Fruit fly (Drosophila melanogaster): Measurements from ENCODE around the gene maca.

maca gene

DNA sequence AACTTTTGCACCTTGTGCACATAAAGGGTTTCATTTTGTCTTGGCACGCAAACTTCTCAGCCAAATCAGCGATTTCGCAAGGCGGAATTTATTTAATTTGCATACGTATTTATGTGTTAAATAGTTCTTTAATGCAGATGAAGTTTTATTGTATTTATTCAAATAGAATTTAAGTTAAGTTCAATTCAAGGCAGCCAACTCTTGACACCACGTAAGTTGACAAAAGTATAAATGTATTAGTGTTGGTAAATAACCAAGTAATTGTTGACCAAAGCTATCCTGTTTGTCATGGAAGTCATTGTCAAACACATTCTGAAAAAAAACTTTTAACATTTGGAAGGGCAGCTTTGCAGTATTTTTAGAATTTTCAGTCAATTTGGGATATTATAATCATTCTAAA is at the start of gene maca:
Gene maca, plus strand, starts transcription at position 301 of the 400 bp plus-strand sequence.
- TF ChIP-seq vri (GFP tag; optimal IDR thresholded peaks at IDR 0.05) = no peak
- TF ChIP-seq Eip78C (GFP tag) = no peak
- TF ChIP-seq fd59A (GFP tag; optimal IDR thresholded peaks at IDR 0.05) = no peak
- no peak for TF ChIP-seq CG4318 (GFP tag; optimal IDR thresholded peaks at IDR 0.05)
- TF ChIP-seq CG11294 (GFP tag; IDR thresholded peaks at IDR 0.05) = no peak
- no peak for TF ChIP-seq Sox102F (GFP tag; optimal IDR thresholded peaks at IDR 0.05)
- TF ChIP-seq Sox15 (GFP tag; optimal IDR thresholded peaks at IDR 0.05) = no peak

DNA sequence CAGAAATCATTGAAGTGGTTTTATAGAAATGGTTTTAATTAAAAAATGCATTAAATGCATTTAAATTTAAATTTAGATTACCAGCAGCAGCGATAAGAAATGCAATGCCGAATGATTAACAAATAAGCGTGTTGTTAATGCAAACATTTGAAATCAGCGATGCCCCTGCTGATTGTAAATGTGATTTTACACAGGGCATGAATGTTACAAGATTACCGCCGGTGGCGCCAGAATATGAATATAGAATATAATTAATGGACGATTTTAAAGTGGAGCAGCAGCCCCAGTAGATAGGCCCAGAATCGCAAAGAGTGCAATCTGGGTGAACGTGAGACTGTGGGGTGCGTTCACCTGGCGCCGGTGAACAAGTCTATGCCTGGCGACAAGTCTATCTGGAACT is 48.3 kb upstream of the maca start:
- TF ChIP-seq Gug (GFP tag; IDR thresholded peaks at IDR 0.05) (no peak), Hr39 (GFP tag; optimal IDR thresholded peaks at IDR 0.05) (no peak), svp (GFP tag) (peak; percentile 95)

DNA sequence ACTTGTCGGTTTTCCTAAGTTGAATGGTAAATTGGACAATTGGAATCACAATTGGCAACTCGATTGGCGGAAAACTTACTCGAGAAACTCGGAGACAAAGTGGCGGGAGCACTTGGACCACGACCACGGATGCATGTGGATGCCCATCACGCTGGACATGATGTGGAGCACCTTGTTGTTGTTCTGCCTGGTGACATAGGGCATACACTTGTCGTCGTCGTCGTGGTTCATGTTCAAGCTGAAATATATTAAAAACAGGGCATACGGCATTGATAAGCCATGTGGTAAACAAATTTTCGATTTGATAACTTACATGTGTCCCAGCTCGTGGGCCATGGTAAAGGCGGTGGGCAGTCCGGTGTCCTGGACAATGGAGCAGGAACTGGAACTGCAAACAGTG is 46.6 kb upstream of the maca start:
- TF ChIP-seq Sox102F (GFP tag; optimal IDR thresholded peaks at IDR 0.05) (no peak), CG6276 (GFP tag; optimal IDR thresholded peaks at IDR 0.05) (no peak), svp (GFP tag) (peak; percentile 93), CG3032 (tag; optimal IDR thresholded peaks at IDR 0.05) (no peak)

DNA sequence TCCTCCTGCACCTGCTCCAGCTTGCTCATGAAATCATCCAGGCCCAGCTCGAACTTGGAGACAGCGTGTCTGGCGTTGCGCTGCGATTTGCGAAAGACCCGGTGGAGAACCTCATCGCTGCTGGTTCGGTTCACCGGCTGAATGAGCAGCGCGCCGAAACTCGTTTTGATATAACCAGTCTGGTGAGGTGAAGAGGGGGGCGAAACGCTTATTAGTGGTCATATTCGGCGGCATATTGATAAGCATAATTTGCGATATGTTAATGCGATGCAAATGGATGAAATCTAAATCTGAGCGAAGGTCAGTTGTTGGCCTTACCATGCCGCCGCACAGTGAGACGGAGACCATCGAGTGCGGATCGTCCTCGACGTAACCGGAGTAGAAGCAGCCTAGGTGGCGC is 45.7 kb upstream of the maca start:
- no peak for TF ChIP-seq fd85E (GFP tag; optimal IDR thresholded peaks at IDR 0.05)
- TF ChIP-seq Ets96B (tag; optimal IDR thresholded peaks at IDR 0.05) = no peak
- TF ChIP-seq spab (GFP tag; optimal IDR thresholded peaks at IDR 0.05) = no peak
- peak; percentile 31 for TF ChIP-seq svp (GFP tag)
- TF ChIP-seq Eip78C (GFP tag) = no peak
- TF ChIP-seq CG8119 (GFP tag; IDR thresholded peaks at IDR 0.05) = no peak
- no peak for TF ChIP-seq cyc (GFP tag; optimal IDR thresholded peaks at IDR 0.05)
- no peak for TF ChIP-seq CG6792 (GFP tag; optimal IDR thresholded peaks at IDR 0.05)

DNA sequence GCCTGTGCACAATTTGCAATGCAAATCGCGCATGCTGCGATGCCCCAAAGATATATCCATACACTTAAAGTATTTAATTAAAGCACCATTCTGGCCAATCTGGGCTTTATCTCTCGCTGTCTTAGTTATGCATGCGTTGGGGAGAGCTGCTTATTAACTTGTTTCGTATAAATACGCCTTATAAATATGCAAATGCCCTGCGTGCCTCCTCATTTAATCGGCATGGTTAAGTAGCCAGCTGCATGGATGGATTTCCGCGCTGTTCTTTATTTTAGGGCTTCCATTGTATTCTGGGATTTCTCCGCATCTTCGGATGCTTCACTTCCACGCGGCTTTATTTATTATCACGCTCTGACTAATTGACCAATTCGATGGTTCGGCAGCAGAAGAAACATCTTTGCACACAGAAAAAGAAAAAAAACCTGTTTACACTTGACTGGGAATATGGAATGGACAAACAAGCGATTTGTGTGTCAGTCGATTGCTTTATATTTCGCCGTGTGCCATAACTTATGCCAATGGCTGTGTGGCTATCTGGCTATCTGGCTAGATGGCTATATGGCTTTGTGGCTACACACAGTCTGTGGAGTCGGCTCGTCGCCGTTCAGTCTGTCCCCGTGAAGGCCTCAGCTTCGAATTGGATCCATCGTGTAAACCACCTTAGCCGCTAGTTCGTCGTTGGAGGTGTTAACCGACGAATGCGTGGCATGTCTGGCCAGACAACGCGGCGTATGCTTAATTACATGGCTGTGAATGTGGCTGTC is 42.9 kb upstream of the maca start:
- TF ChIP-seq Hr38 (GFP tag; optimal IDR thresholded peaks at IDR 0.05) = no peak
- no peak for TF ChIP-seq salr (GFP tag; optimal IDR thresholded peaks at IDR 0.05)
- no peak for TF ChIP-seq net (GFP tag; optimal IDR thresholded peaks at IDR 0.05)
- no peak for TF ChIP-seq CG34406 (GFP tag; optimal IDR thresholded peaks at IDR 0.05)
- TF ChIP-seq ss (GFP tag; optimal IDR thresholded peaks at IDR 0.05) = peak in 1 of 2 experiments; percentile 23
- TF ChIP-seq Eip78C (GFP tag) = peak; percentile 46

DNA sequence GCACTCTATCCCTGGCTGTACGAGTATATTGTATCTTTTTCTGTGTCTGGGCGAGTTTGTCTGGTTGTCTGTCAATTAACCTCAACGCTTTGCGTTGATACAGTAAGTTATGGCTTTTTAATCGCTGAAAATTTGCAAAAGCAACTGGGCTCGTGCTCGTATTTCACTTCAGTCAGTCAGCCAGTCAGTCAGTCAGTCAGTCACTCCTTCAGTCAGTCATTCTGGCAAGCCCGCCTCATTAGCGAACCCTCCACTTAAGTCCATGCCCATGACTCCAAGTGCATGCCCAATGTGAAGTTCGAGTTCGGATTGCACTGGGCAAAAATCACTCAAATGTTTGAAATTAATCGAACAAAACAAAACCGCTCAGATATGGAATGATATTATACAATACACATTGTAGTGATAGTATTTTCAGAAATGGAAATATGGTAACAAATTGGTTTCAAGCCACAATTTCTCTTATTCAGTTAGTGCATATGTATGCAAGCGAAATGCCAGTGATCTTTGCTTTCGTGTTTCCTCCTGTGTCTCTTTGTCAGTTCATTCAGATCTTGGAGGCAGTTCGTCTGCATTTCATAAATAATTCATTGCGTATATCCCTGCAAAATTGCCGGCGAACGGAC is 36.9 kb upstream of the maca start:
- TF ChIP-seq Smox (GFP tag; optimal IDR thresholded peaks at IDR 0.05) (peak; percentile 62), Sox15 (GFP tag; optimal IDR thresholded peaks at IDR 0.05) (no peak), vri (GFP tag; optimal IDR thresholded peaks at IDR 0.05) (peak; percentile 48), CG3919 (GFP tag; optimal IDR thresholded peaks at IDR 0.05) (peak; percentile 37), CG8119 (GFP tag; IDR thresholded peaks at IDR 0.05) (no peak), Hr39 (GFP tag; optimal IDR thresholded peaks at IDR 0.05) (peak; percentile 50), CG15336 (GFP tag; IDR thresholded peaks at IDR 0.05) (no peak), CG10669 (GFP tag; optimal IDR thresholded peaks at IDR 0.05) (peak; percentile 52), salr (GFP tag; optimal IDR thresholded peaks at IDR 0.05) (peak in 1 of 2 experiments; percentile 27), CG34406 (GFP tag; optimal IDR thresholded peaks at IDR 0.05) (peak; percentile 45), lz (GFP tag; optimal IDR thresholded peaks at IDR 0.05) (peak; percentile 56), CG3032 (tag; optimal IDR thresholded peaks at IDR 0.05) (peak; percentile 47), svp (GFP tag) (peak; percentile 40), fd85E (GFP tag; optimal IDR thresholded peaks at IDR 0.05) (no peak), CG4318 (GFP tag; optimal IDR thresholded peaks at IDR 0.05) (no peak), CG6163 (GFP tag; IDR thresholded peaks at IDR 0.05) (no peak), CG32006 (GFP tag; optimal IDR thresholded peaks at IDR 0.05) (no peak), CG11762 (GFP tag; optimal IDR thresholded peaks at IDR 0.05; ENCODE audit: insufficient read depth) (no peak), topi (GFP tag; optimal IDR thresholded peaks at IDR 0.05) (peak; percentile 53), CG6854 (GFP tag; optimal IDR thresholded peaks at IDR 0.05) (no peak), Hr4 (GFP tag; optimal IDR thresholded peaks at IDR 0.05) (no peak), CG1621 (tag; optimal IDR thresholded peaks at IDR 0.05) (peak; percentile 18), CG10631 (GFP tag; optimal IDR thresholded peaks at IDR 0.05) (peak; percentile 44), pdm3 (GFP tag; optimal IDR thresholded peaks at IDR 0.05) (peak; percentile 55), achi (GFP tag; optimal IDR thresholded peaks at IDR 0.05) (peak; percentile 29), spab (GFP tag; optimal IDR thresholded peaks at IDR 0.05) (no peak), Hr38 (GFP tag; optimal IDR thresholded peaks at IDR 0.05) (no peak), net (GFP tag; optimal IDR thresholded peaks at IDR 0.05) (no peak), ss (GFP tag; optimal IDR thresholded peaks at IDR 0.05) (peak; percentile 20 to 26), Sox102F (GFP tag; optimal IDR thresholded peaks at IDR 0.05) (peak; percentile 48), Eip78C (GFP tag) (peak; percentile 90)
